Fruit fly (Drosophila melanogaster) Kc167 (cell line): ENCODE data around the gene CG4278.

ENCODE experiments used
- Sin3A ChIP-seq: fragments of >200 bp; optimal IDR thresholded peaks from 2 replicates; lab custom pipeline; 2018; ENCODE audit warnings: missing external identifiers
- psq ChIP-seq: fragments of >200 bp; optimal IDR thresholded peaks from 2 replicates; lab custom pipeline; 2017; ENCODE audit warnings: missing external identifiers
- ttk ChIP-seq: sonication (Bioruptor generic); optimal IDR thresholded peaks from 2 replicates; lab custom pipeline; 2017; ENCODE audit warnings: missing external identifiers

dm6 chr2L:16319743-16320142, 7.1 kb upstream of the CG4278 start:
- TF ChIP-seq Sin3A (lab: Kevin White, UChicago) (no peak), ttk (no peak), psq (lab: Kevin White, UChicago) (no peak)
